Fruit fly (Drosophila melanogaster) whole organism, embryonic: Measurements from ENCODE around the gene qless.

ENCODE experiments used
- Asciz ChIP-seq: fragments of 200-800 bp; sonication (Bioruptor generic); optimal IDR thresholded peaks from 2 replicates; lab custom pipeline; 2017; ENCODE audit warnings: missing biosample characterization, mild to moderate bottlenecking, missing genetic modification characterization, missing genetic modification reagents
- CG10543 ChIP-seq: fragments of 200-800 bp; sonication (Bioruptor generic); optimal IDR thresholded peaks from 3 replicates; lab custom pipeline; 2017; ENCODE audit warnings: missing biosample characterization, mild to moderate bottlenecking, missing genetic modification characterization, moderate library complexity
- CG12744 ChIP-seq: fragments of 200-800 bp; sonication (Bioruptor generic); optimal IDR thresholded peaks from 2 replicates; lab custom pipeline; 2016; ENCODE audit warnings: missing biosample characterization, missing genetic modification characterization
- CG12769 ChIP-seq: fragments of 200-800 bp; sonication (Bioruptor generic); optimal IDR thresholded peaks from 2 replicates; lab custom pipeline; 2019; ENCODE audit warnings: missing biosample characterization, mild to moderate bottlenecking, missing genetic modification characterization, moderate library complexity
- CG13296 ChIP-seq: fragments of 200-800 bp; sonication (Bioruptor generic); optimal IDR thresholded peaks from 3 replicates; lab custom pipeline; 2018; ENCODE audit warnings: missing biosample characterization, mild to moderate bottlenecking, missing genetic modification characterization
- CG13894 ChIP-seq: fragments of 200-800 bp; sonication (Bioruptor generic); optimal IDR thresholded peaks from 3 replicates; lab custom pipeline; 2018; ENCODE audit warnings: missing biosample characterization, mild to moderate bottlenecking, missing genetic modification characterization, moderate library complexity
- CG14860 ChIP-seq: fragments of 200-800 bp; sonication (Bioruptor generic); IDR thresholded peaks from 3 replicates; pipeline ENCODE4 v1.3.6; 2022; ENCODE audit warnings: missing biosample characterization, missing genetic modification characterization; ENCODE audit not compliant: partially characterized antibody
- CG15696 ChIP-seq: fragments of 200-800 bp; sonication (Bioruptor generic); optimal IDR thresholded peaks from 2 replicates; lab custom pipeline; 2019; ENCODE audit warnings: missing biosample characterization, mild to moderate bottlenecking, missing genetic modification characterization, moderate library complexity
- CG17361 ChIP-seq: fragments of 200-800 bp; sonication (Bioruptor generic); IDR thresholded peaks from 3 replicates; pipeline ENCODE4 v1.3.6; 2022; ENCODE audit warnings: missing biosample characterization, missing genetic modification characterization
- CG6175 ChIP-seq: fragments of 200-800 bp; sonication (Bioruptor generic); IDR thresholded peaks from 3 replicates; pipeline ENCODE4 v1.3.6; 2022; ENCODE audit warnings: missing biosample characterization, missing genetic modification characterization
- CG6813 ChIP-seq: fragments of 200-800 bp; sonication (Bioruptor generic); optimal IDR thresholded peaks from 2 replicates; lab custom pipeline; 2017; ENCODE audit warnings: missing biosample characterization, missing genetic modification characterization, mild to moderate bottlenecking, moderate library complexity, missing genetic modification reagents
- CG9437 ChIP-seq: fragments of 200-800 bp; sonication (Bioruptor generic); optimal IDR thresholded peaks from 2 replicates; lab custom pipeline; 2018; ENCODE audit warnings: missing biosample characterization, mild to moderate bottlenecking, missing genetic modification characterization
- Deaf1 ChIP-seq: fragments of 200-800 bp; optimal IDR thresholded peaks from 3 replicates; lab custom pipeline; 2019; ENCODE audit warnings: missing biosample characterization, mild to moderate bottlenecking, missing genetic modification characterization, moderate library complexity
- Ets65A ChIP-seq: fragments of 200-800 bp; sonication (Bioruptor generic); peaks from one replicate; lab custom pipeline; 2016; ENCODE audit warnings: missing biosample characterization, missing genetic modification characterization
- Fer1 ChIP-seq: fragments of 200-800 bp; sonication (Bioruptor generic); optimal IDR thresholded peaks from 2 replicates; lab custom pipeline; 2017; ENCODE audit warnings: missing biosample characterization, mild to moderate bottlenecking, missing genetic modification characterization
- GATAe ChIP-seq: fragments of 200-800 bp; sonication (Bioruptor generic); conservative IDR thresholded peaks from 2 replicates; pipeline ENCODE4 v1.3.6; 2022; ENCODE audit warnings: missing biosample characterization, missing genetic modification characterization
- Hey ChIP-seq: fragments of 200-800 bp; sonication (Bioruptor generic); optimal IDR thresholded peaks from 3 replicates; lab custom pipeline; 2018; ENCODE audit warnings: missing biosample characterization, mild to moderate bottlenecking, missing genetic modification characterization
- Hmx ChIP-seq: fragments of 200-800 bp; sonication (Bioruptor generic); optimal IDR thresholded peaks from 2 replicates; lab custom pipeline; 2016; ENCODE audit warnings: missing biosample characterization, missing genetic modification characterization
- Neu2 ChIP-seq: fragments of 200-800 bp; sonication (Bioruptor generic); optimal IDR thresholded peaks from 3 replicates; lab custom pipeline; 2016; ENCODE audit warnings: missing biosample characterization, missing genetic modification characterization, borderline replicate concordance
- Scr ChIP-seq: fragments of 200-800 bp; sonication (Bioruptor generic); IDR thresholded peaks from 2 replicates; pipeline ENCODE4 v1.3.6; 2022; ENCODE audit warnings: missing biosample characterization, missing genetic modification characterization; ENCODE audit not compliant: partially characterized antibody
- Trl ChIP-seq, 3 experiments: fragments of >200 bp in 2 of 3; fragments of 200-800 bp in 1 of 3; sonication (Bioruptor generic) in 1 of 3; optimal IDR thresholded peaks; 2 replicates in 1 of 3; 3 replicates in 2 of 3; lab custom pipeline; 2016 to 2017; ENCODE audit warnings: missing biosample characterization in 1 of 3, missing genetic modification characterization in 1 of 3
- cg ChIP-seq: fragments of 200-800 bp; sonication (Bioruptor generic); optimal IDR thresholded peaks from 3 replicates; lab custom pipeline; 2019; ENCODE audit warnings: missing biosample characterization, mild to moderate bottlenecking, missing genetic modification characterization, moderate library complexity
- corto ChIP-seq: fragments of 200-800 bp; sonication (Bioruptor generic); optimal IDR thresholded peaks from 2 replicates; lab custom pipeline; 2016; ENCODE audit warnings: missing biosample characterization, mild to moderate bottlenecking, missing genetic modification characterization, moderate library complexity
- crol ChIP-seq: fragments of 200-800 bp; sonication (Bioruptor generic); IDR thresholded peaks from 2 replicates; pipeline ENCODE4 v1.3.6; 2022; ENCODE audit warnings: missing biosample characterization, missing genetic modification characterization
- cwo ChIP-seq: fragments of 200-800 bp; sonication (Bioruptor generic); optimal IDR thresholded peaks from 3 replicates; lab custom pipeline; 2017; ENCODE audit warnings: missing biosample characterization, missing genetic modification characterization, mild to moderate bottlenecking, moderate library complexity, missing genetic modification reagents
- eve ChIP-seq, 2 experiments: fragments of >200 bp; optimal IDR thresholded peaks; 2 replicates each; lab custom pipeline; 2017; ENCODE audit warnings: missing biosample characterization in 2 of 2, missing genetic modification characterization in 2 of 2
- exex ChIP-seq: fragments of 200-800 bp; sonication (Bioruptor generic); optimal IDR thresholded peaks from 4 replicates; lab custom pipeline; 2018; ENCODE audit warnings: missing biosample characterization, mild to moderate bottlenecking, missing genetic modification characterization, moderate library complexity
- grn ChIP-seq: fragments of 200-800 bp; sonication (Bioruptor generic); optimal IDR thresholded peaks from 3 replicates; lab custom pipeline; 2017; ENCODE audit warnings: missing biosample characterization, missing genetic modification characterization
- hb ChIP-seq: fragments of 200-800 bp; sonication (Bioruptor generic); IDR thresholded peaks from 3 replicates; pipeline ENCODE4 v1.3.6; 2022; ENCODE audit warnings: missing biosample characterization, missing genetic modification characterization; ENCODE audit not compliant: partially characterized antibody
- inv ChIP-seq: fragments of 200-800 bp; sonication (Bioruptor generic); IDR thresholded peaks from 2 replicates; pipeline ENCODE4 v1.3.6; 2022; ENCODE audit warnings: missing biosample characterization, missing genetic modification characterization; ENCODE audit not compliant: partially characterized antibody
- kay ChIP-seq: fragments of 200-800 bp; sonication (Bioruptor generic); optimal IDR thresholded peaks from 2 replicates; lab custom pipeline; 2016; ENCODE audit warnings: missing biosample characterization, missing genetic modification characterization
- klu ChIP-seq: fragments of 200-800 bp; sonication (Bioruptor generic); IDR thresholded peaks from 2 replicates; pipeline ENCODE4 v1.3.6; 2022; ENCODE audit warnings: missing biosample characterization, missing genetic modification characterization
- lab ChIP-seq: fragments of 200-800 bp; sonication (Bioruptor generic); optimal IDR thresholded peaks from 3 replicates; lab custom pipeline; 2017; ENCODE audit warnings: missing biosample characterization, missing genetic modification characterization, mild to moderate bottlenecking, moderate library complexity, missing genetic modification reagents
- mirr ChIP-seq: fragments of 200-800 bp; sonication (Bioruptor generic); optimal IDR thresholded peaks from 3 replicates; lab custom pipeline; 2018; ENCODE audit warnings: missing biosample characterization, mild to moderate bottlenecking, missing genetic modification characterization
- nerfin-1 ChIP-seq: fragments of 200-800 bp; sonication (Bioruptor generic); optimal IDR thresholded peaks from 3 replicates; lab custom pipeline; 2019; ENCODE audit warnings: missing biosample characterization, mild to moderate bottlenecking, missing genetic modification characterization, moderate library complexity
- sd ChIP-seq: fragments of 200-800 bp; sonication (Bioruptor generic); optimal IDR thresholded peaks from 3 replicates; lab custom pipeline; 2018; ENCODE audit warnings: missing biosample characterization, mild to moderate bottlenecking, missing genetic modification characterization, moderate library complexity
- sug ChIP-seq: fragments of 200-800 bp; optimal IDR thresholded peaks from 2 replicates; lab custom pipeline; 2019; ENCODE audit warnings: missing biosample characterization, mild to moderate bottlenecking, missing genetic modification characterization, moderate library complexity
- tgo ChIP-seq: fragments of 200-800 bp; sonication (Bioruptor generic); IDR thresholded peaks from 3 replicates; pipeline ENCODE4 v1.3.6; 2022; ENCODE audit warnings: missing biosample characterization, missing genetic modification characterization

Gene qless

dm6 chr3R:31195695-31196113, 56.7 kb downstream of the qless start, which contains the start of gene mesh (continued):
- 0 out of 2 replicates have a peak, but pooled peaks have one; percentile 9 for TF ChIP-seq Scr
- TF ChIP-seq lab (GFP tag; lab: Kevin White, UChicago) = peak; percentile 65
- no peak for TF ChIP-seq CG14860 (GFP tag; lab: Robert Waterston, UW)
- peak; percentile 47 for TF ChIP-seq Deaf1 (tag; lab: Kevin White, UChicago)
- no peak for TF ChIP-seq CG17361 (GFP tag; lab: Robert Waterston, UW)
- peak; percentile 29 for TF ChIP-seq Fer1
- TF ChIP-seq CG10543 (GFP tag; lab: Kevin White, UChicago) = peak; percentile 69
- TF ChIP-seq, all 482 proteins: peak for 25

- peak; percentile 33 for TF ChIP-seq cg (GFP tag; lab: Kevin White, UChicago)
- no peak for TF ChIP-seq corto (GFP tag; lab: Kevin White, UChicago)
- no peak for TF ChIP-seq Hmx (GFP tag; lab: Kevin White, UChicago)
- TF ChIP-seq exex (tag; lab: Kevin White, UChicago) = peak; percentile 52
- TF ChIP-seq Asciz = peak; percentile 11
- peak; percentile 87 for TF ChIP-seq GATAe (GFP tag; lab: Robert Waterston, UW)
- no peak for TF ChIP-seq nerfin-1 (tag; lab: Kevin White, UChicago)
- TF ChIP-seq kay (GFP tag; lab: Kevin White, UChicago) = peak; percentile 10
- TF ChIP-seq hb = no peak
- TF ChIP-seq grn (GFP tag; lab: Kevin White, UChicago) = peak; percentile 15
- no peak for TF ChIP-seq CG15696 (tag; lab: Kevin White, UChicago)
- peak; percentile 88 for TF ChIP-seq sd
- no peak for TF ChIP-seq klu (GFP tag; lab: Robert Waterston, UW)
- TF ChIP-seq Hey = no peak
- 0 out of 2 replicates have a peak, but pooled peaks have one; percentile 13 for TF ChIP-seq crol (GFP tag; lab: Robert Waterston, UW)
- no peak for TF ChIP-seq CG9437 (GFP tag; lab: Kevin White, UChicago)
- TF ChIP-seq CG13296 = no peak
- TF ChIP-seq sug (tag; lab: Kevin White, UChicago) = peak; percentile 56
- TF ChIP-seq cwo = peak; percentile 7
- peak; percentile 14 for TF ChIP-seq CG6813
- TF ChIP-seq CG12769 (tag; lab: Kevin White, UChicago) = peak; percentile 15
- TF ChIP-seq CG13894 (tag; lab: Kevin White, UChicago) = peak; percentile 46
- TF ChIP-seq tgo (GFP tag; lab: Robert Waterston, UW) = no peak
- TF ChIP-seq lab (GFP tag; lab: Kevin White, UChicago) = peak; percentile 46
- TF ChIP-seq eve (GFP tag; optimal IDR thresholded peaks at IDR 0.05; lab: Kevin White, UChicago) = peak in 1 of 2 experiments; percentile 45
- TF ChIP-seq Trl (optimal IDR thresholded peaks at IDR 0.05; lab: Kevin White, UChicago) = peak; percentile 18 to 63
- no peak for TF ChIP-seq Trl (GFP tag; optimal IDR thresholded peaks at IDR 0.05; lab: Kevin White, UChicago)
- TF ChIP-seq Ets65A (GFP tag; lab: Kevin White, UChicago) = peak; percentile 60
- TF ChIP-seq inv (GFP tag; lab: Robert Waterston, UW) = no peak
- no peak for TF ChIP-seq CG12744 (GFP tag; lab: Kevin White, UChicago)
- TF ChIP-seq mirr (GFP tag; lab: Kevin White, UChicago) = peak; percentile 20
- peak; percentile 86 for TF ChIP-seq CG6175
- no peak for TF ChIP-seq Neu2
- TF ChIP-seq, all 482 proteins: peak for 19
Observed at dm6 chr3R:31194627-31195026, 57.8 kb downstream of the qless start.
